Fruit fly (Drosophila melanogaster): ENCODE results near the gene Ir7f.

Gene Ir7f

dm6 chrX:7893411-7894122 is 9.7 kb upstream of the Ir7f start, which contains the start of the genes CG45089, ND-MNLL and p115 (continued):
- TF ChIP-seq az2 (GFP tag; optimal IDR thresholded peaks at IDR 0.05) (peak; percentile 55), bab2 (GFP tag; optimal IDR thresholded peaks at IDR 0.05) (peak; percentile 24), grn (GFP tag; optimal IDR thresholded peaks at IDR 0.05) (no peak), CG3281 (GFP tag; optimal IDR thresholded peaks at IDR 0.05) (peak; percentile 53), Trl (optimal IDR thresholded peaks at IDR 0.05) (no peak), Trl (GFP tag; optimal IDR thresholded peaks at IDR 0.05) (peak; percentile 20), Max (GFP tag; optimal IDR thresholded peaks at IDR 0.05) (peak; percentile 57), CG15269 (tag; optimal IDR thresholded peaks at IDR 0.05) (peak; percentile 62), CG10274 (GFP tag; optimal IDR thresholded peaks at IDR 0.05) (no peak), CG5245 (GFP tag; optimal IDR thresholded peaks at IDR 0.05) (peak; percentile 15), CG7357 (GFP tag; IDR thresholded peaks at IDR 0.05) (no peak), Gsc (GFP tag; IDR thresholded peaks at IDR 0.05) (no peak), mirr (GFP tag; optimal IDR thresholded peaks at IDR 0.05) (no peak), Mes4 (GFP tag; optimal IDR thresholded peaks at IDR 0.05) (no peak), Gug (GFP tag; IDR thresholded peaks at IDR 0.05) (peak; percentile 56; the same call in 1 of the 4 replicates), CG7839 (tag; optimal IDR thresholded peaks at IDR 0.05) (peak; percentile 57), dimm (GFP tag; IDR thresholded peaks at IDR 0.05) (no peak), dan (GFP tag; IDR thresholded peaks at IDR 0.05) (no peak), zen (tag; optimal IDR thresholded peaks at IDR 0.05) (peak; percentile 53), danr (GFP tag; IDR thresholded peaks at IDR 0.05) (no peak), sim (GFP tag; IDR thresholded peaks at IDR 0.05) (no peak), hkb (optimal IDR thresholded peaks at IDR 0.05) (no peak), hkb (GFP tag; IDR thresholded peaks at IDR 0.05) (peak; percentile 49), H2.0 (GFP tag; IDR thresholded peaks at IDR 0.05) (0 out of 2 replicates have a peak, but pooled peaks have one; percentile 14), her (GFP tag; optimal IDR thresholded peaks at IDR 0.05) (no peak), CG2678 (tag; optimal IDR thresholded peaks at IDR 0.05) (peak; percentile 69), unc-4 (GFP tag; IDR thresholded peaks at IDR 0.05; ENCODE audit: partially characterized antibody) (peak; percentile 65; the same call in 1 of the 2 replicates), bigmax (GFP tag; optimal IDR thresholded peaks at IDR 0.05) (no peak), abd-A (tag; optimal IDR thresholded peaks at IDR 0.05) (no peak), CG4854 (GFP tag; optimal IDR thresholded peaks at IDR 0.05) (no peak), peb (GFP tag; IDR thresholded peaks at IDR 0.05) (no peak), CG10209 (GFP tag; optimal IDR thresholded peaks at IDR 0.05) (peak; percentile 25), E2f1 (GFP tag; IDR thresholded peaks at IDR 0.05) (no peak), CG14710 (tag; optimal IDR thresholded peaks at IDR 0.05) (peak; percentile 77), NFAT (GFP tag; IDR thresholded peaks at IDR 0.05) (peak; percentile 44; the same call in 1 of the 2 replicates), CG31441 (GFP tag; IDR thresholded peaks at IDR 0.05) (peak; percentile 64), bsh (GFP tag; optimal IDR thresholded peaks at IDR 0.05) (peak in 1 of 2 experiments; percentile 60), CG1602 (GFP tag; optimal IDR thresholded peaks at IDR 0.05) (peak; percentile 33), CG34376 (GFP tag; optimal IDR thresholded peaks at IDR 0.05) (no peak), Dref (GFP tag; IDR thresholded peaks at IDR 0.05) (peak; percentile 66), CG14050 (GFP tag; IDR thresholded peaks at IDR 0.05) (no peak), Drgx (GFP tag; IDR thresholded peaks at IDR 0.05) (0 out of 2 replicates have a peak, but pooled peaks have one; percentile 20), CG5953 (GFP tag; IDR thresholded peaks at IDR 0.05) (no peak), CG3847 (GFP tag; IDR thresholded peaks at IDR 0.05) (peak; percentile 60), ap (GFP tag; IDR thresholded peaks at IDR 0.05) (no peak), fru (optimal IDR thresholded peaks at IDR 0.05) (no peak), sr (GFP tag; IDR thresholded peaks at IDR 0.05) (no peak), tna (GFP tag; IDR thresholded peaks at IDR 0.05; ENCODE audit: partially characterized antibody) (no peak), ro (GFP tag; IDR thresholded peaks at IDR 0.05) (no peak), CG6654 (GFP tag; optimal IDR thresholded peaks at IDR 0.05) (no peak), gro (GFP tag; optimal IDR thresholded peaks at IDR 0.05) (peak; percentile 20), sug (tag; optimal IDR thresholded peaks at IDR 0.05) (peak; percentile 65)
